Fruit fly (Drosophila melanogaster) whole organism, embryonic: ENCODE measurements around the gene CG17233.
A peak's percentile ranks its signal among the peaks of the same experiment; 100 is the strongest.

Experiments
- Antp ChIP-seq: fragments of 200-800 bp; sonication (Bioruptor generic); optimal IDR thresholded peaks from 3 replicates; lab custom pipeline; 2016; ENCODE audit warnings: missing biosample characterization, missing genetic modification characterization
- B-H1 ChIP-seq: fragments of 200-800 bp; sonication (Bioruptor generic); IDR thresholded peaks from 3 replicates; pipeline ENCODE4 v1.3.6; 2022; ENCODE audit warnings: missing biosample characterization, missing genetic modification characterization
- BEAF-32 ChIP-seq: fragments of 200-800 bp; sonication (Bioruptor generic); optimal IDR thresholded peaks from 3 replicates; lab custom pipeline; 2017; ENCODE audit warnings: missing biosample characterization, missing genetic modification characterization, mild to moderate bottlenecking, moderate library complexity, missing genetic modification reagents
- CG11723 ChIP-seq: fragments of 200-800 bp; sonication (Bioruptor generic); optimal IDR thresholded peaks from 2 replicates; lab custom pipeline; 2017; ENCODE audit warnings: missing biosample characterization, mild to moderate bottlenecking, missing genetic modification characterization
- CG1233 ChIP-seq: fragments of 200-800 bp; sonication (Bioruptor generic); optimal IDR thresholded peaks from 4 replicates; lab custom pipeline; 2018; ENCODE audit warnings: missing biosample characterization, mild to moderate bottlenecking, missing genetic modification characterization
- CG12744 ChIP-seq: fragments of 200-800 bp; sonication (Bioruptor generic); optimal IDR thresholded peaks from 2 replicates; lab custom pipeline; 2016; ENCODE audit warnings: missing biosample characterization, missing genetic modification characterization
- CG1647 ChIP-seq: fragments of 200-800 bp; sonication (Bioruptor generic); optimal IDR thresholded peaks from 3 replicates; lab custom pipeline; 2016; ENCODE audit warnings: missing biosample characterization, missing genetic modification characterization
- CG16779 ChIP-seq: fragments of 200-800 bp; sonication (Bioruptor generic); IDR thresholded peaks from 2 replicates; pipeline ENCODE4 v1.3.6; 2022; ENCODE audit warnings: missing biosample characterization, missing genetic modification characterization
- CG16863 ChIP-seq: fragments of 200-800 bp; sonication (Bioruptor generic); optimal IDR thresholded peaks from 3 replicates; lab custom pipeline; 2016; ENCODE audit warnings: missing biosample characterization, missing genetic modification characterization
- CG1792 ChIP-seq: fragments of 200-800 bp; sonication (Bioruptor generic); optimal IDR thresholded peaks from 2 replicates; lab custom pipeline; 2016; ENCODE audit warnings: missing biosample characterization, missing genetic modification characterization
- CG18599 ChIP-seq: fragments of 200-800 bp; sonication (Bioruptor generic); optimal IDR thresholded peaks from 3 replicates; lab custom pipeline; 2017; ENCODE audit warnings: missing biosample characterization, missing genetic modification characterization, mild to moderate bottlenecking, moderate library complexity, missing genetic modification reagents
- CG2120 ChIP-seq: fragments of 200-800 bp; sonication (Bioruptor generic); optimal IDR thresholded peaks from 3 replicates; lab custom pipeline; 2016; ENCODE audit warnings: missing biosample characterization, missing genetic modification characterization
- CG2129 ChIP-seq: fragments of 200-800 bp; sonication (Bioruptor generic); IDR thresholded peaks from 2 replicates; pipeline ENCODE4 v1.3.6; 2022; ENCODE audit warnings: missing biosample characterization, missing genetic modification characterization; ENCODE audit not compliant: partially characterized antibody
- CG2199 ChIP-seq: fragments of 200-800 bp; sonication (Bioruptor generic); IDR thresholded peaks from 3 replicates; pipeline ENCODE4 v1.3.6; 2022; ENCODE audit warnings: missing biosample characterization, missing genetic modification characterization
- CG2678 ChIP-seq: fragments of 200-800 bp; sonication (Bioruptor generic); optimal IDR thresholded peaks from 3 replicates; lab custom pipeline; 2019; ENCODE audit warnings: missing biosample characterization, mild to moderate bottlenecking, missing genetic modification characterization, moderate library complexity
- CG32532 ChIP-seq: fragments of 200-800 bp; sonication (Bioruptor generic); IDR thresholded peaks from 2 replicates; pipeline ENCODE4 v1.3.6; 2022; ENCODE audit warnings: missing biosample characterization, missing genetic modification characterization
- CG32767 ChIP-seq: fragments of 200-800 bp; sonication (Bioruptor generic); IDR thresholded peaks from 2 replicates; pipeline ENCODE4 v1.3.6; 2022; ENCODE audit warnings: missing biosample characterization, missing genetic modification characterization
- CG3281 ChIP-seq: fragments of 200-800 bp; sonication (Bioruptor generic); optimal IDR thresholded peaks from 3 replicates; lab custom pipeline; 2017; ENCODE audit warnings: missing biosample characterization, mild to moderate bottlenecking, missing genetic modification characterization
- CG33213 ChIP-seq: fragments of 200-800 bp; sonication (Bioruptor generic); optimal IDR thresholded peaks from 3 replicates; lab custom pipeline; 2016; ENCODE audit warnings: missing biosample characterization, missing genetic modification characterization
- CG6175 ChIP-seq: fragments of 200-800 bp; sonication (Bioruptor generic); IDR thresholded peaks from 3 replicates; pipeline ENCODE4 v1.3.6; 2022; ENCODE audit warnings: missing biosample characterization, missing genetic modification characterization
- CG6272 ChIP-seq: fragments of 200-800 bp; sonication (Bioruptor generic); IDR thresholded peaks from 2 replicates; pipeline ENCODE4 v1.3.6; 2022; ENCODE audit warnings: missing biosample characterization, missing genetic modification characterization
- CG7987 ChIP-seq: fragments of 200-800 bp; sonication (Bioruptor generic); optimal IDR thresholded peaks from 2 replicates; lab custom pipeline; 2018; ENCODE audit warnings: missing biosample characterization, mild to moderate bottlenecking, missing genetic modification characterization, moderate library complexity
- CG8290 ChIP-seq, 3 experiments: fragments of 200-800 bp; sonication (Bioruptor generic); optimal IDR thresholded peaks; 2 replicates each; lab custom pipeline; 2016 to 2019; ENCODE audit warnings: missing biosample characterization in 3 of 3, missing genetic modification characterization in 3 of 3, mild to moderate bottlenecking in 2 of 3, moderate library complexity in 1 of 3
- CG9215 ChIP-seq: fragments of 200-800 bp; sonication (Bioruptor generic); IDR thresholded peaks from 2 replicates; pipeline ENCODE4 v1.3.6; 2022; ENCODE audit warnings: missing biosample characterization, missing genetic modification characterization
- CG9817 ChIP-seq: fragments of 200-800 bp; sonication (Bioruptor generic); optimal IDR thresholded peaks from 2 replicates; lab custom pipeline; 2018; ENCODE audit warnings: missing biosample characterization, mild to moderate bottlenecking, missing genetic modification characterization, moderate library complexity
- E2f1 ChIP-seq: fragments of 200-800 bp; sonication (Bioruptor generic); IDR thresholded peaks from 2 replicates; pipeline ENCODE4 v1.3.6; 2022; ENCODE audit warnings: missing biosample characterization, missing genetic modification characterization
- Fer3 ChIP-seq: fragments of 200-800 bp; sonication (Bioruptor generic); optimal IDR thresholded peaks from 2 replicates; lab custom pipeline; 2018; ENCODE audit warnings: missing biosample characterization, mild to moderate bottlenecking, missing genetic modification characterization, moderate library complexity
- HLH3B ChIP-seq: fragments of 200-800 bp; sonication (Bioruptor generic); IDR thresholded peaks from 2 replicates; pipeline ENCODE4 v1.3.6; 2022; ENCODE audit warnings: missing biosample characterization, missing genetic modification characterization
- HLH4C ChIP-seq: fragments of 200-800 bp; sonication (Bioruptor generic); IDR thresholded peaks from 3 replicates; pipeline ENCODE4 v1.3.6; 2022; ENCODE audit warnings: missing biosample characterization, missing genetic modification characterization; ENCODE audit not compliant: partially characterized antibody
- Hmx ChIP-seq: fragments of 200-800 bp; sonication (Bioruptor generic); optimal IDR thresholded peaks from 2 replicates; lab custom pipeline; 2016; ENCODE audit warnings: missing biosample characterization, missing genetic modification characterization
- Hsf ChIP-seq: fragments of 200-800 bp; sonication (Bioruptor generic); optimal IDR thresholded peaks from 3 replicates; lab custom pipeline; 2016; ENCODE audit warnings: missing biosample characterization, missing genetic modification characterization
- Pdp1 ChIP-seq, 2 experiments: fragments of 200-800 bp; sonication (Bioruptor generic); optimal IDR thresholded peaks; 3 replicates each; lab custom pipeline; 2016; ENCODE audit warnings: missing biosample characterization in 2 of 2, missing genetic modification characterization in 2 of 2, mild to moderate bottlenecking in 1 of 2, moderate library complexity in 1 of 2
- Usf ChIP-seq: fragments of 200-800 bp; sonication (Bioruptor generic); optimal IDR thresholded peaks from 2 replicates; lab custom pipeline; 2017; ENCODE audit warnings: missing genotype, missing biosample characterization, missing genetic modification characterization
- ase ChIP-seq: fragments of 200-800 bp; sonication (Bioruptor generic); IDR thresholded peaks from 3 replicates; pipeline ENCODE4 v1.3.6; 2022; ENCODE audit warnings: missing biosample characterization, missing genetic modification characterization
- bowl ChIP-seq: fragments of 200-800 bp; sonication (Bioruptor generic); IDR thresholded peaks from 2 replicates; pipeline ENCODE4 v1.3.6; 2022; ENCODE audit warnings: missing biosample characterization, missing genetic modification characterization
- da ChIP-seq: fragments of 200-800 bp; sonication (Bioruptor generic); optimal IDR thresholded peaks from 2 replicates; lab custom pipeline; 2016; ENCODE audit warnings: missing biosample characterization, missing genetic modification characterization
- fu2 ChIP-seq: fragments of 200-800 bp; sonication (Bioruptor generic); optimal IDR thresholded peaks from 2 replicates; lab custom pipeline; 2016; ENCODE audit warnings: missing biosample characterization, missing genetic modification characterization
- gce ChIP-seq: fragments of 200-800 bp; sonication (Bioruptor generic); IDR thresholded peaks from 3 replicates; pipeline ENCODE4 v1.3.6; 2022; ENCODE audit warnings: missing biosample characterization, missing genetic modification characterization
- jing ChIP-seq: fragments of 200-800 bp; sonication (Bioruptor generic); optimal IDR thresholded peaks from 2 replicates; lab custom pipeline; 2018; ENCODE audit warnings: missing biosample characterization, mild to moderate bottlenecking, missing genetic modification characterization
- lmd ChIP-seq: fragments of 200-800 bp; sonication (Bioruptor generic); IDR thresholded peaks from 2 replicates; pipeline ENCODE4 v1.3.6; 2022; ENCODE audit warnings: missing biosample characterization, missing genetic modification characterization
- luna ChIP-seq: fragments of 200-800 bp; sonication (Bioruptor generic); optimal IDR thresholded peaks from 2 replicates; lab custom pipeline; 2016; ENCODE audit warnings: missing biosample characterization, missing genetic modification characterization
- pita ChIP-seq: fragments of 200-800 bp; sonication (Bioruptor generic); optimal IDR thresholded peaks from 2 replicates; lab custom pipeline; 2017; ENCODE audit warnings: missing biosample characterization, mild to moderate bottlenecking, missing genetic modification characterization
- psq ChIP-seq: fragments of 200-800 bp; sonication (Bioruptor generic); optimal IDR thresholded peaks from 2 replicates; lab custom pipeline; 2017; ENCODE audit warnings: missing biosample characterization, missing genetic modification characterization
- sens-2 ChIP-seq: fragments of 200-800 bp; sonication (Bioruptor generic); IDR thresholded peaks from 2 replicates; pipeline ENCODE4 v1.3.6; 2022; ENCODE audit warnings: missing biosample characterization, missing genetic modification characterization
- shn ChIP-seq: fragments of 200-800 bp; sonication (Bioruptor generic); optimal IDR thresholded peaks from 3 replicates; lab custom pipeline; 2016; ENCODE audit warnings: missing biosample characterization, missing genetic modification characterization
- tap ChIP-seq: fragments of 200-800 bp; optimal IDR thresholded peaks from 3 replicates; lab custom pipeline; 2019; ENCODE audit warnings: missing biosample characterization, mild to moderate bottlenecking, missing genetic modification characterization, moderate library complexity
- tin ChIP-seq: fragments of 200-800 bp; sonication (Bioruptor generic); optimal IDR thresholded peaks from 3 replicates; lab custom pipeline; 2016; ENCODE audit warnings: missing biosample characterization, missing genetic modification characterization
- unc-4 ChIP-seq: fragments of 200-800 bp; sonication (Bioruptor generic); IDR thresholded peaks from 2 replicates; pipeline ENCODE4 v1.3.6; 2022; ENCODE audit warnings: missing biosample characterization, missing genetic modification characterization; ENCODE audit not compliant: partially characterized antibody
- z ChIP-seq: fragments of 200-800 bp; sonication (Bioruptor generic); IDR thresholded peaks from 3 replicates; pipeline ENCODE4 v1.3.6; 2022; ENCODE audit warnings: missing biosample characterization, missing genetic modification characterization
- zen ChIP-seq: fragments of 200-800 bp; sonication (Bioruptor generic); optimal IDR thresholded peaks from 3 replicates; lab custom pipeline; 2018; ENCODE audit warnings: missing biosample characterization, mild to moderate bottlenecking, missing genetic modification characterization, moderate library complexity
- zen2 ChIP-seq: fragments of 200-800 bp; sonication (Bioruptor generic); IDR thresholded peaks from 3 replicates; pipeline ENCODE4 v1.3.6; 2022; ENCODE audit warnings: missing biosample characterization, missing genetic modification characterization; ENCODE audit not compliant: partially characterized antibody

Gene CG17233

dm6 chr3L:20194731-20195130, 47.0 kb downstream of the CG17233 start (continued):
- TF ChIP-seq CG11723 (GFP tag; lab: Kevin White, UChicago) (no peak), CG3281 (GFP tag; lab: Kevin White, UChicago) (peak; percentile 32), CG1233 (peak; percentile 48), sens-2 (GFP tag; lab: Robert Waterston, UW) (no peak), Hmx (no peak), CG16863 (no peak), HLH3B (GFP tag; lab: Robert Waterston, UW) (peak; percentile 42; the same call in 1 of the 2 replicates), CG7987 (GFP tag; lab: Kevin White, UChicago) (no peak), Fer3 (tag; lab: Kevin White, UChicago) (peak; percentile 48), CG1647 (GFP tag; lab: Kevin White, UChicago) (no peak), BEAF-32 (GFP tag; lab: Kevin White, UChicago) (no peak), gce (GFP tag; lab: Robert Waterston, UW) (no peak), CG2129 (GFP tag; lab: Robert Waterston, UW) (no peak), Antp (GFP tag; lab: Kevin White, UChicago) (peak; percentile 27), CG32767 (no peak; the same call in 1 of the 2 replicates), B-H1 (GFP tag; lab: Robert Waterston, UW) (no peak; the same call in 2 of the 3 replicates), Usf (GFP tag; lab: Kevin White, UChicago) (no peak), tin (GFP tag; lab: Kevin White, UChicago) (peak; percentile 31), CG8290 (GFP tag; optimal IDR thresholded peaks at IDR 0.05; lab: Kevin White, UChicago) (no peak), CG8290 (tag; optimal IDR thresholded peaks at IDR 0.05; lab: Kevin White, UChicago) (peak in 1 of 2 experiments; percentile 83), CG9215 (GFP tag; lab: Robert Waterston, UW) (peak; percentile 51), unc-4 (GFP tag; lab: Robert Waterston, UW) (no peak), E2f1 (GFP tag; lab: Robert Waterston, UW) (peak; percentile 25; the same call in 1 of the 2 replicates), lmd (GFP tag; lab: Robert Waterston, UW) (peak; percentile 43; the same call in 1 of the 2 replicates), shn (GFP tag; lab: Kevin White, UChicago) (no peak), CG6175 (GFP tag; lab: Robert Waterston, UW) (no peak), Hsf (GFP tag; lab: Kevin White, UChicago) (peak; percentile 40), pita (GFP tag; lab: Kevin White, UChicago) (no peak), CG1792 (no peak), CG2678 (tag; lab: Kevin White, UChicago) (peak; percentile 65), tap (tag; lab: Kevin White, UChicago) (no peak), CG2120 (GFP tag; lab: Kevin White, UChicago) (peak; percentile 59), CG16779 (GFP tag; lab: Robert Waterston, UW) (no peak), CG9817 (tag; lab: Kevin White, UChicago) (peak; percentile 48), zen (tag; lab: Kevin White, UChicago) (no peak), HLH4C (no peak), Pdp1 (GFP tag; optimal IDR thresholded peaks at IDR 0.05; lab: Kevin White, UChicago) (peak; percentile 8 to 17), CG18599 (GFP tag; lab: Kevin White, UChicago) (peak; percentile 40), CG2199 (GFP tag; lab: Robert Waterston, UW) (no peak), CG32532 (GFP tag; lab: Robert Waterston, UW) (peak; percentile 59), fu2 (no peak), jing (GFP tag; lab: Kevin White, UChicago) (no peak), bowl (GFP tag; lab: Robert Waterston, UW) (no peak), zen2 (GFP tag; lab: Robert Waterston, UW) (no peak), luna (GFP tag; lab: Kevin White, UChicago) (no peak), CG33213 (GFP tag; lab: Kevin White, UChicago) (no peak), ase (GFP tag; lab: Robert Waterston, UW) (no peak), CG12744 (GFP tag; lab: Kevin White, UChicago) (no peak), psq (GFP tag; lab: Kevin White, UChicago) (no peak), z (GFP tag; lab: Robert Waterston, UW) (no peak), CG6272 (GFP tag; lab: Robert Waterston, UW) (no peak), da (GFP tag; lab: Kevin White, UChicago) (no peak)
